Worm (Caenorhabditis elegans) whole organism, dauer: ENCODE results near the gene C50D2.10.

ENCODE experiments used
- unc-62 ChIP-seq: sonication (generic microtip); optimal IDR thresholded peaks from 2 replicates; lab custom pipeline; 2017; ENCODE audit warnings: missing biosample characterization, missing genetic modification reagents, missing genetic modification characterization

The C50D2.10 gene

DNA sequence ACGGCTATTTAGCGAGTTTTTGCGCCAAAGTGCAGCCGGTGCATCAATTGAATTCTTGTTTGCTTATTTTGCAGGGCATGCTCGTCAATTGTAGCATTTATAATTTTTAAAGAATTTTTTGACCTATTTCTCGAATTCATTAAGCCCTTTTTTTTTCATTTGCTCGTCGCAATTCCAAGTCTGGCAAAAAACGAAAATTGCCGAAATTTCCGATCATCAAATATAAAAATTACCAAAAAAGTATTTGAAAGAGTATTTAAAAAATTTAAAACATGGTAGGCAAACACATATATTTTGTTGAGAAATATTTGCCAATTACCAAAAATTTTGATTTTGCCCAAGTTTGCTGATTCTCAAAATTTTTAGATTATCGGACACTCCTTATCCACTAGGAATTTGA, 14.8 kb upstream of the C50D2.10 start, which contains the start of gene C50D2.6:
Gene C50D2.6 (plus strand): TSS at position 301 of the 400 bp plus-strand sequence.
- no peak for TF ChIP-seq unc-62

DNA sequence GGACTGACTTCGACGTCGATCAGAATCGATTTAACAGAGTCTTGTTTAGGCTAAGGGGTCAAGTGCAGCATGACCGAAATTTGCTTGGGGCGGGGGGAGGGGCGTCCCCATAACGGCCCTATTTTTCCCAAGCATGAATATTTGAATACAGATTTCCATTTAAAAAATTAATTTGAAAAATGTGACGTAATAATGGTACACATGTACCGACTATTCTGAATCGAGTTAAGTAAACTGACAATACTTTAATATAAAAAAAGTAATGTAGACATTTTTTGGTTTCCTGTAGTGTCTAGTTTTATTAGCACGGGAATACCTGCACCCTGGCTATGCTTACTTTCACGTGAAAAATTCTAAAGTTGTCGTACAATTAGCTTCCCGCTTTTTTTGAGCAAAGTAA, 12.1 kb upstream of the C50D2.10 start:
- TF ChIP-seq unc-62 = no peak

DNA sequence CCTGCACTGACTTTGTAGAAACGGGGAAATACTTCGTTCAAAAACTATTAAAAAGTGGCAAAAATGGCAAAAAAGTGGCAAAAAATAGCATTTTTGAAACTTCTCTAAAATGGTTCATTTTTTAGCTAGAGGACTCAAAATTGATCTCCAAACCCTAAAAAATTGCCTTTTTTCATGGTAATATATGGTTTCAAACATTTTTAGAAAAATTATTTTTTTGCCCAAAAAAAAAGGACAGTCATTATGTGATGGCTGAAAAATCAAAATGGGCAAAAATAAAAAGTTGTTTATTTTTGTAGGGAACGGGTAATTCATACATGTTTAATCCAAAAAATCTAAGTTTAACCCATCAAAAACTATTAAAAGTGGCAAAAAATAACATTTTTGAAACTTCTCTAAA, 11.0 kb upstream of the C50D2.10 start:
- TF ChIP-seq unc-62 = no peak

DNA sequence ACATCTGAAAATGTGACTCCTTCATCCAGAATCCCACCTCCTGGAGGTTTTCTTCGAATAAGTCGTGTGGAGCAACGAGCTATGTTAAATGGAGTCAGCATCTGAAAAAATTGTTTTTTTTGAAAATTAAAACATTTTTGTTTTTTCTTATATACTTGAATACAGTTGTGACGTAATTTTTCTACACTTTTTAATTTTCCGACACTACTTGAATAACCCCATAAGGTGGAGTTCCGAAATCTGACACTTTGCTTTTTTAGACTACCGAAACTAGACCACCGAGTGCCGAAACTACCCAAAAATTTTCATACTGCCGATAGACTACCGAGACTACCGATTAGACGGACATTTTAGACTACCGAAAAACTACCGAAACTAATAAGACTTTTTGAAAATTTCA, 7.5 kb upstream of the C50D2.10 start, which contains the start of gene mcat-1:
Gene mcat-1 (minus strand): TSS at position 101 of the 400 bp plus-strand sequence.
- TF ChIP-seq unc-62 = no peak

DNA sequence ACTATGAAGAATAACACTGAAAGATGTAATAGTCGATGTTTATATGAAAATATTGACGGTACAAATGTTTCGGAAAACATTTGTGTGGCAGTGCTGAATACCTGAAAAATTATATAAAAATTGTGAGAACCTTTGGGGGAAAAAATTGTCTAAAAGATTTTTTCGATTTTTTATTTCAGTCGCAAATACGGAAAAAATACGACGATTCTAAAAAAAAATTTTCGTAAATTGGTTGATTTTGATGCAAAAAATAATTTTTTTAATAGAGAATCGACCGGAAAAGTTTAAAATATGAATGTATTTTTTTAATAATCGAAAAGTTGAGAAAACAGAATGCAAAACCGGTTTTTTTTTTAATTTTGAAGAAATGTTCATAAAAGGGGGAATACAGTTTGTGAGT, 3.8 kb upstream of the C50D2.10 start, which contains the start of gene C50D2.7:
Gene C50D2.7 (minus strand): TSS at position 101 of the 400 bp plus-strand sequence.
- no peak for TF ChIP-seq unc-62

DNA sequence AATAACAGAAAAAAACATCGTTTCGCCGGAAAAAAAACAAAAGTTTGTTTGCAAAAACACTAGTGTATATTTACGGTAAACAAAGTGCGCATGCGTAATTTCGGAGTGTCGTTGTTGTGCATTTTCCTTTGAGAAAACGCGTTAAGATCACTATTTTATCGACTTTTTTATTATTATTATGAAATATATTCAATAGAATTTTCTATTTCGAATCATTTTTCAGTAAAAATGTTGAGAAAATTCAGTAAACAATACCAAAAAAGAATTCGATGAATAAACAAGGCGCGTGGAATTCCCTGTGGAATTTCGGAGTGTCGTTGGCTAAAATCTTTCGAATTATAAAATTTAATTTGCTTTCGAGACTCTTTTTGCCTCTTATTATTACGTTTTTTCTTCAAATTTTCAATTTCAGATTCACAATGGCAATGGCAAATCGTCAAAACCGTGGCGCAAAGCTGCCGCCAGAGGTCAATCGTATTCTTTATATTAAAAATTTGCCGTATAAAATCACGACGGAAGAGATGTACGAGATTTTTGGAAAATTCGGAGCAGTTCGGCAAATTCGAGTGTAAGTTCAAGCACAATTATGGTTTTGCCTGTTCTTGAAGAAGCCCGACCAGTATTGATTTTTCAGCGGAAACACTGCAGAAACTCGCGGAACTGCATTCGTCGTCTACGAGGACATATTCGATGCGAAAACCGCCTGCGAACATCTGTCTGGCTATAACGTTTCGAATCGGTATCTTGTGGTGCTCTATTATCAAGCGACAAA, 760 bp upstream of the C50D2.10 start, which contains the start of the genes luc-7L3 and sftb-6:
Gene luc-7L3 (minus strand): TSS at position 36 of the 772 bp plus-strand sequence.
Gene sftb-6 (plus strand): TSS at position 413 of the 772 bp plus-strand sequence.
- no peak for TF ChIP-seq unc-62

DNA sequence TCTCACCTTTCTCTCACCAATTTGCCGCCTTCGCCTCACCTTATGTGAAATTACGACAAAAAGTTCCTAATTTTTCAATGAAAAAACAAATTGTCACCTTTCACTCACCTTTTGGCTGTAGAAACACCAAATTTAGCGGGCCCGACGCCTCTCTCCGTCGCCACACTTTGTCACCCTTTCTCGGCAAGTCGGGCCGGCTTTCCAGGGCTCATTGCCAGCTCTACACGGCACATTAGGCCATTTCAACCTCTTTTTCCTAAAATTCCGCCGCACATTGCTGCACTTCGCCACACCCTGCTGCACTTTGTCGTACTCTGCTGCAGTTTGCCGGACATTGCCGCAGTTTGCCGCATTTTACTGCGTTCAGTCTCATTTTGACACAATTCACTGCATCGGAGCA, 2.2 kb downstream of the C50D2.10 start:
- no peak for TF ChIP-seq unc-62

DNA sequence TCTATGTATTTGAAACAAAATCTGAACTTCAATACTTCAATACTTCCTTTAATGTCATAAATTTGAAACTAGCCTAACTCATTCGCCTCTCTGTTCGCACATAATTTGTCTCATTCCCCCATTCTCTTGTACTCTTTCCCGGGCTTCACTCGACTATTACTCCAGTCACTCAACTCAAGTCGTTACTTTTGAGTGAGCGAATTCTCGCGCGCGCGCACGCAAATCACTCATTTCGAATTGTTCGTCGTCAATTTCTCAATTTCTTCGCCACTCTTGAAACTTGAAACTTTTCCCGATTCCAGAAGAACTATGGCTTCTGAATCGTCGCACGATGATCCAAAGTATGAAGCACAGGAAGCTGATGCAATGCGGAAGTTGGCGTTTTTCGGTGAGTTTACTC, 5.3 kb downstream of the C50D2.10 start, which contains the start of gene col-68:
Gene col-68 (plus strand): TSS at position 301 of the 400 bp plus-strand sequence.
- TF ChIP-seq unc-62 = no peak

DNA sequence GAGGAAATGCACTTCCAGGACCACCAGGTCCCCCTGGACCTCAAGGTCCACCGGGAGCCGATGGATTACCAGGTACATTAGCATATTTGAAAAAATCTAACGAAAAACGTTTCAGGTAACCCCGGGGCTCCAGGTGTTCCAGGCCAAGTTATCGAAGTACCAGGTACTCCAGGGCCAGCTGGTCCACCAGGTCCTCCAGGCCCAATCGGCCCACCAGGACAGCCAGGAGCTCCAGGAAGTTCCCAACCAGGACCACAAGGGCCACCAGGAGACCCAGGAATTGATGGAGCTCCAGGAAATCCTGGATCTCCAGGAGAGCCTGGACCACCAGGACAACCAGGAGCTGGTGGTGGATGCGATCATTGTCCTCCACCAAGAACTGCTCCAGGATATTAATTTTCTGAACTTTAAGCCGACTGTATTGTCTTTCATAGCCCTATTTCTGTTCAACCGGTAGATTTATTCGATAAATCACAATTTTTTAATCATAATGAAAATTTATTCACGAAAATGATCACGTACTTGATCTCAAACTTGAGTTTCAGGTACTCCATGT, 6.5 kb downstream of the C50D2.10 start:
- no peak for TF ChIP-seq unc-62

DNA sequence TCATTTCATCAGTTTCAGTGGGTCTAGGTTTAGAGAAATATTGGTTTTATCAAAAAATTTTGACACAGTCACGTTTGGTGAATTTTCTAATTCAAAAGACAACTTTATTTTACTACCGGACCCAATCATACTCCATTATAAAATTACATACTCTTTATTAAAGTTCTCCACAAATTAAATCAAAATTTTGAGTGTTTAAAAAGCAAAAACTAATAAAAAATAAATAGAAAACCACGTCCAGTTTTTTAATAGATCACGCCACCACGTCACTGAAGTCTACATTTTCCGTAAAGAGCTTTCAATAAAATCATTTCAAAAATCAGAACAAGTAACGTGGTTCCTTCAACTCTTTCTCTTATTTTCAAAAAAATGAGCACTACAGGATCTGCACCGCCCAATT, 7.0 kb downstream of the C50D2.10 start, which contains the start of gene txt-1:
Gene txt-1 (plus strand): TSS at position 301 of the 400 bp plus-strand sequence.
- no peak for TF ChIP-seq unc-62

DNA sequence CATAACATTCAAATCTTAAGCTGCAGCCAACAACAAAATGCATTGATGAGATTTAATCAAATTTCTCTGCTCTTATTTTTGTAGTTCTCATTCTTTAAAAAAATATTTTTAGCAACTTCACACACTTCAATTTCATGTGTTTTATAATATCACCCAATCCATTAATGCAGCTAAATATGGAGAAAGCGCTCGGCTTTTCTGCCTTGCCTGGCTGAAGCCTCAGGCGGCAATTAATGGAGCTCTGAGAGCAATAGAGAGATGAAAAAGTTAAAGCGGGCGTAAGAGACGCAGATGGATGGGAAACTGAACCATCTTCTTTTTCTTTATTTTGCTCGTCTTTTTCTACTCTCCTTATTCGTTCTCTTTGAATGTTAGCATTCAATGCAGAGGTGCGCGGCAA, 8.8 kb downstream of the C50D2.10 start:
- TF ChIP-seq unc-62 = no peak

DNA sequence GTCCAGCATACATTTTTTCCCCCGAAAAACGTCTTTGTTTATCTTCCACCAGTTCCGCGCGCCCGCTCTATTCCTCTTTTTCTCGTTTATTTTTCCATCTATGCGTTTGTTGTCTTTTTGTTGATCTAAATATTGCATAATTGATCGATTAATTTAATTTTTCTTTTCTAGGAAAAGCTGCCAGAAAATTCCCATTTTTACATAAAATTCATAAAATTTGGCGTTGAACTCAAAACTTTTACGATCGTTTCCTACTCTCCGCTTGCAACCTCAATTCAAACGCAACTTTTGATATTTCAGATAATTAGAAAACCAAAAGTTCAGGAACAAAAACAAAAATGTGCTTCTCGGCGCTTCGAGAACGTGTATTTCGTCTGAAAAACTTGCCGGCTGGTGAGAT, 9.9 kb downstream of the C50D2.10 start, which contains the start of gene C50D2.2:
Gene C50D2.2 (plus strand): TSS at position 301 of the 400 bp plus-strand sequence.
- no peak for TF ChIP-seq unc-62

DNA sequence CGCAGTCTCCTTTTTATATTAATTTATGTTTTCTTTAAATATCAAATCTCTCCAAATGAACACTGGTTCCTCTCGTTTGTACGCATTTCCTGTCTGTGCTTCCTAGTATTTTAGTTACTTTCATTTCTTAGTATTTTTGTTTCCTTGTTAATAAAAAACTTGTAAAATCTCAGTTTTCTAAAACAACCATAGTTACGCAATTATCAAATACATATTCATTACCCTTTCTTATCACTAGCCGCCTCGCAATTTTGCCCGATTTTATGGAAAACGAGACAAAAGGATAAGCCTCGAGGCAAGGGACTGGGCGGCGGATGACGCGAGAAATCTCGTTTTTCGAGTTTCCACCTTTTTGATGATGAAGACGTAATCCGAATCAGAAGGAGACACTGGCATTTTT, 12.3 kb downstream of the C50D2.10 start, which contains the start of gene C50D2.1:
Gene C50D2.1 (plus strand): TSS at position 301 of the 400 bp plus-strand sequence.
- no peak for TF ChIP-seq unc-62

DNA sequence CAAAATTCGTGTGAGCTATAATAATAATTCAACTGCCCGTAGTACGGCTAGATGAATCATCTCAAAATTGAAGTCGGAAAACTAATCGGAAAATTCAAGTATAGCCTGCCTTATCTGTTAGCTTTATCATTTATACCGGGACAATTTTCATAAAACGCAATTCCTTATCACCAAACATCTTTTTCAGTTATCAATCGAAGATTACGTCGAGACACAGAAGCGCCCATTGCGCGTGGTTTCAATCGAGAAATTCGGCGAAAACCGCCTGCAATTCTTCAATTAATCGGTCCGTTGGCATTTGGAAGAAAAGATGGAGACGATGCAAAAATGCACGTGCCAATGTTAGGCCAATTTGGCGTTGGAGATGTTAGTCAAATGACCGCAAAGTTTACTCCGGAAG, 13.3 kb downstream of the C50D2.10 start:
- TF ChIP-seq unc-62 = no peak

DNA sequence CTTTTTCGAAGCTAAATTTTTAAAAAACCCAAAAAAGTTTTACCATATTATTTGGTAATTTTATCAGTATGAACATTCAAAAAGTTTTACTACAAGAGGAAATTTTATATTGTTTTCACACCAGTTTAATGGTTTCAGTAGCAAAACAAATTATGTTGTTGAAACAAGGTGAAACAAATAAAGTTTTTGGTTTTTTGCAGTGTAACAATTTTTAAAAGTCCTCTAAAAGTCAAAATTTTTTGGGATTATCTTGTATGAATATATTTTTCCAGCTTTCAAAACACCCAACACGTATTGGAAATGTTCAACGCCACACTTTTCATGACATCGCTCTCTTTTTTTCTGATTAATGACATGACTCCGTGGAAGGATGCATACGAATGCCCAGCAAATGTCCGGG, 18.0 kb downstream of the C50D2.10 start, which contains the start of gene srt-54:
Gene srt-54 (plus strand): TSS at position 301 of the 400 bp plus-strand sequence.
- no peak for TF ChIP-seq unc-62

DNA sequence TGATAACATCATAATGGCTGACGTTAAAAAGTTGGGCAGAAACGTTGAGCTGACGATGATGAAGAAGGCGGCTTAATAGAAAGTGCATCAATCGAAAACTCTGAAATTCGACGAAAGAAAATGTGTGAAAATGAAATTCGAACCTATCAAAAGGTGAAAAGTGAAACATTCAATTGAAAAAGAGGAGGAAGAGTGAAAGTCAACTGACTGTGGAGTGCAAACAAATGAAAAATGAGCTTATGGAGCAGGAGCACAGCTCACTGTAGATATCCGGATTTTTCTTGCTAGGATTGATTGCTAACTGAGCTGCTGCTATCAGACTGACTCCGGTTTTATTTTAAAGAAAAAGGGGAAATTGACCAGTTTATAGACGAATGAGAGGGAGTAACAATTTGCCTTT, 22.2 kb downstream of the C50D2.10 start, which contains the start of gene K10B4.3:
Gene K10B4.3 (minus strand): TSS at position 101 of the 400 bp plus-strand sequence.
- no peak for TF ChIP-seq unc-62

DNA sequence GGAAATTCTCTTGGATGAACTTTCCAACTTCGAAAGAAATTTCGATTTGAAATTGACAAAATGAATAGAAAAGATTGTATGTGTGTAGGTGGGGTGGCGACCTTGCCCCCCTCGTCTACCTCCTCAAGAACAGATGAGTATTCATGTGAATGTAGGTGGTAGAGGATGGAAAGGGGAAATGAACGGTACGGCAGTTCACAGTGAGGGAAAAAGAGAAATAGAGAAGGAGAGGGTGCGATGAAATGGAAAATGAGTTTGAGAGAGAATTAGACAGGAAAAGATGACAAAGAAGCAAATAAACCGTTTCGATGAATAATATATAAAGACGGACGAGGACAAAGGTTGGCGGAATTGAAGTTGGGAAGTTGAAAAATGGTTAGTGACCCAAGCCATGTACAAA, 23.1 kb downstream of the C50D2.10 start:
- TF ChIP-seq unc-62 = no peak
